Worm (Caenorhabditis elegans): ENCODE measurements around the gene T03G6.3.

The T03G6.3 gene

ce11 chrX:2577442-2577841 lies 38.1 kb downstream of the T03G6.3 start, which contains the start of gene ttr-42:
TSS of gene ttr-42 (plus strand) at chrX:2577742.
- no peak for TF ChIP-seq dao-5 (tag; optimal IDR thresholded peaks at IDR 0.05)
- no peak for TF ChIP-seq W03F9.2 (tag; optimal IDR thresholded peaks at IDR 0.05)
- no peak for TF ChIP-seq him-1 (tag; optimal IDR thresholded peaks at IDR 0.05)

- TF ChIP-seq W03F9.2 (tag; optimal IDR thresholded peaks at IDR 0.05): no peak
- no peak for TF ChIP-seq dao-5 (tag; optimal IDR thresholded peaks at IDR 0.05)
- no peak for TF ChIP-seq him-1 (tag; optimal IDR thresholded peaks at IDR 0.05)
These were observed 42.8 kb downstream of the T03G6.3 start, which contains the start of the genes ccd-5 and F52H2.1 for ce11 chrX:2572646-2573149. TSS of gene ccd-5 (minus strand) at chrX:2572653. TSS of gene F52H2.1 (plus strand) at chrX:2573099.

- no peak for TF ChIP-seq him-1 (tag; optimal IDR thresholded peaks at IDR 0.05)
- no peak for TF ChIP-seq W03F9.2 (tag; optimal IDR thresholded peaks at IDR 0.05)
- TF ChIP-seq dao-5 (tag; optimal IDR thresholded peaks at IDR 0.05): no peak
These were observed 46.5 kb downstream of the T03G6.3 start for ce11 chrX:2569040-2569439.

- TF ChIP-seq him-1 (tag; optimal IDR thresholded peaks at IDR 0.05): no peak
- no peak for TF ChIP-seq dao-5 (tag; optimal IDR thresholded peaks at IDR 0.05)
- TF ChIP-seq W03F9.2 (tag; optimal IDR thresholded peaks at IDR 0.05): no peak
These were observed 47.8 kb downstream of the T03G6.3 start for ce11 chrX:2567761-2568160.

ce11 chrX:2565308-2565773 lies 50.2 kb downstream of the T03G6.3 start, which contains the start of gene F52H2.15:
TSS of gene F52H2.15 (plus strand) at chrX:2565358.
- TF ChIP-seq dao-5 (tag; optimal IDR thresholded peaks at IDR 0.05): no peak
- TF ChIP-seq W03F9.2 (tag; optimal IDR thresholded peaks at IDR 0.05): no peak
- TF ChIP-seq him-1 (tag; optimal IDR thresholded peaks at IDR 0.05): no peak

ce11 chrX:2564047-2564446 lies 51.5 kb downstream of the T03G6.3 start, which contains the start of gene dhcr-24:
TSS of gene dhcr-24 (minus strand) at chrX:2564147.
- no peak for TF ChIP-seq dao-5 (tag; optimal IDR thresholded peaks at IDR 0.05)
- TF ChIP-seq him-1 (tag; optimal IDR thresholded peaks at IDR 0.05): no peak
- TF ChIP-seq W03F9.2 (tag; optimal IDR thresholded peaks at IDR 0.05): no peak
